Fruit fly (Drosophila melanogaster): ENCODE measurements around the gene inaF-D.
A peak's percentile ranks its signal among the peaks of the same experiment; 100 is the strongest.

The inaF-D gene

dm6 chrX:11684462-11684861, 44.4 kb downstream of the inaF-D start (continued):
- TF ChIP-seq CG6854 (GFP tag; optimal IDR thresholded peaks at IDR 0.05) (peak; percentile 11), cyc (GFP tag; optimal IDR thresholded peaks at IDR 0.05) (peak; percentile 20), achi (GFP tag; optimal IDR thresholded peaks at IDR 0.05) (peak; percentile 34), Sox102F (GFP tag; optimal IDR thresholded peaks at IDR 0.05) (peak; percentile 62), CG1621 (tag; optimal IDR thresholded peaks at IDR 0.05) (peak; percentile 34), CG6276 (GFP tag; optimal IDR thresholded peaks at IDR 0.05) (no peak), esn (GFP tag; optimal IDR thresholded peaks at IDR 0.05) (peak; percentile 34), Eip78C (GFP tag) (peak; percentile 61), CG3032 (tag; optimal IDR thresholded peaks at IDR 0.05) (peak; percentile 24), CG11902 (GFP tag; optimal IDR thresholded peaks at IDR 0.05) (no peak), CG6808 (GFP tag; optimal IDR thresholded peaks at IDR 0.05) (peak; percentile 39), CG8119 (GFP tag; IDR thresholded peaks at IDR 0.05) (peak; percentile 60; the same call in 2 of the 3 replicates), fkh (GFP tag; optimal IDR thresholded peaks at IDR 0.05) (peak; percentile 53), OdsH (GFP tag; optimal IDR thresholded peaks at IDR 0.05) (peak; percentile 22), dsx (GFP tag; optimal IDR thresholded peaks at IDR 0.05; ENCODE audit: poor library complexity, severe bottlenecking) (peak; percentile 29)

dm6 chrX:11683480-11683879, 45.4 kb downstream of the inaF-D start:
- no peak for TF ChIP-seq dsx (GFP tag; optimal IDR thresholded peaks at IDR 0.05; ENCODE audit: poor library complexity, severe bottlenecking)
- peak; percentile 7 for TF ChIP-seq Eip75B (GFP tag; optimal IDR thresholded peaks at IDR 0.05)
- peak; percentile 13 for TF ChIP-seq esn (GFP tag; optimal IDR thresholded peaks at IDR 0.05)
- TF ChIP-seq ss (GFP tag; optimal IDR thresholded peaks at IDR 0.05): peak in 1 of 2 experiments; percentile 42
- no peak for TF ChIP-seq CG16779 (tag; optimal IDR thresholded peaks at IDR 0.05)
- TF ChIP-seq svp (GFP tag): peak; percentile 85
- peak; percentile 63 for TF ChIP-seq Sox14 (GFP tag; optimal IDR thresholded peaks at IDR 0.05)
- no peak for TF ChIP-seq CG8319 (GFP tag; optimal IDR thresholded peaks at IDR 0.05)
- no peak for TF ChIP-seq cyc (GFP tag; optimal IDR thresholded peaks at IDR 0.05)
- peak; percentile 60; the same call in 2 of the 3 replicates for TF ChIP-seq CG6163 (GFP tag; IDR thresholded peaks at IDR 0.05)
- TF ChIP-seq vri (GFP tag; optimal IDR thresholded peaks at IDR 0.05): peak; percentile 46
- TF ChIP-seq fkh (GFP tag; optimal IDR thresholded peaks at IDR 0.05): peak; percentile 10
- TF ChIP-seq CG8632 (GFP tag; optimal IDR thresholded peaks at IDR 0.05): no peak
- TF ChIP-seq Eip93F (GFP tag; optimal IDR thresholded peaks at IDR 0.05): peak; percentile 37
- no peak for TF ChIP-seq CG6808 (GFP tag; optimal IDR thresholded peaks at IDR 0.05)
- TF ChIP-seq topi (GFP tag; optimal IDR thresholded peaks at IDR 0.05): peak; percentile 41
- TF ChIP-seq Hr39 (GFP tag; optimal IDR thresholded peaks at IDR 0.05): no peak
- no peak for TF ChIP-seq CG31627 (GFP tag; optimal IDR thresholded peaks at IDR 0.05)
- peak; percentile 22 for TF ChIP-seq Eip78C (GFP tag)
- TF ChIP-seq eg (GFP tag; IDR thresholded peaks at IDR 0.05): peak; percentile 42; the same call in 1 of the 3 replicates

- TF ChIP-seq CG8319 (GFP tag; optimal IDR thresholded peaks at IDR 0.05): peak; percentile 27
- TF ChIP-seq Gug (GFP tag; IDR thresholded peaks at IDR 0.05): peak; percentile 28; the same call in 1 of the 2 replicates
- peak; percentile 58 for TF ChIP-seq acj6 (GFP tag; optimal IDR thresholded peaks at IDR 0.05)
- TF ChIP-seq CG8119 (GFP tag; IDR thresholded peaks at IDR 0.05): peak; percentile 55
- TF ChIP-seq eg (GFP tag; IDR thresholded peaks at IDR 0.05): peak; percentile 63; the same call in 2 of the 3 replicates
- peak in 1 of 2 experiments; percentile 11 for TF ChIP-seq salr (GFP tag; optimal IDR thresholded peaks at IDR 0.05)
- TF ChIP-seq Met (GFP tag; optimal IDR thresholded peaks at IDR 0.05): no peak
- peak; percentile 37 for TF ChIP-seq spab (GFP tag; optimal IDR thresholded peaks at IDR 0.05)
- TF ChIP-seq Sox15 (GFP tag; optimal IDR thresholded peaks at IDR 0.05): peak; percentile 45
- peak; percentile 45 for TF ChIP-seq dsx (GFP tag; optimal IDR thresholded peaks at IDR 0.05; ENCODE audit: poor library complexity, severe bottlenecking)
- peak; percentile 40 for TF ChIP-seq CG34406 (GFP tag; optimal IDR thresholded peaks at IDR 0.05)
- peak; percentile 71 for TF ChIP-seq cyc (GFP tag; optimal IDR thresholded peaks at IDR 0.05)
- no peak for TF ChIP-seq CG4318 (GFP tag; optimal IDR thresholded peaks at IDR 0.05)
- TF ChIP-seq CG11762 (GFP tag; optimal IDR thresholded peaks at IDR 0.05; ENCODE audit: insufficient read depth): no peak
- TF ChIP-seq Eip78C (GFP tag): peak; percentile 81
- TF ChIP-seq svp (GFP tag): peak; percentile 98
- TF ChIP-seq achi (GFP tag; optimal IDR thresholded peaks at IDR 0.05): peak; percentile 49
- TF ChIP-seq Blimp-1 (GFP tag; optimal IDR thresholded peaks at IDR 0.05): peak; percentile 28
- TF ChIP-seq topi (GFP tag; optimal IDR thresholded peaks at IDR 0.05): peak; percentile 72
- TF ChIP-seq CG31627 (GFP tag; optimal IDR thresholded peaks at IDR 0.05): peak; percentile 76
- TF ChIP-seq CG11902 (GFP tag; optimal IDR thresholded peaks at IDR 0.05): peak; percentile 55
- TF ChIP-seq CG9139 (GFP tag; optimal IDR thresholded peaks at IDR 0.05): peak; percentile 38
- TF ChIP-seq CG8632 (GFP tag; optimal IDR thresholded peaks at IDR 0.05): peak; percentile 58
- peak; percentile 15; the same call in 2 of the 3 replicates for TF ChIP-seq CG6163 (GFP tag; IDR thresholded peaks at IDR 0.05)
- peak; percentile 57 for TF ChIP-seq CG6276 (GFP tag; optimal IDR thresholded peaks at IDR 0.05)
- TF ChIP-seq CG6854 (GFP tag; optimal IDR thresholded peaks at IDR 0.05): peak; percentile 72
- peak; percentile 28 for TF ChIP-seq CG7368 (GFP tag; optimal IDR thresholded peaks at IDR 0.05)
- peak; percentile 81 for TF ChIP-seq vri (GFP tag; optimal IDR thresholded peaks at IDR 0.05)
Observed at dm6 chrX:11681558-11682551, 47.0 kb downstream of the inaF-D start.
